Fruit fly (Drosophila melanogaster) whole organism, prepupa: ENCODE data around the gene RpS20.

Experiments used
- CG10631 ChIP-seq: fragments of 200-800 bp; sonication (Bioruptor generic); optimal IDR thresholded peaks from 2 replicates; lab custom pipeline; 2016; ENCODE audit warnings: missing biosample characterization, missing genetic modification characterization
- CG11762 ChIP-seq: fragments of 200-800 bp; sonication (Bioruptor generic); optimal IDR thresholded peaks from 3 replicates; lab custom pipeline; 2016; ENCODE audit warnings: missing biosample characterization, missing genetic modification characterization; ENCODE audit not compliant: insufficient read depth
- CG1621 ChIP-seq: fragments of 200-800 bp; sonication (Bioruptor generic); optimal IDR thresholded peaks from 3 replicates; lab custom pipeline; 2018; ENCODE audit warnings: missing biosample characterization, mild to moderate bottlenecking, missing genetic modification characterization
- CG16779 ChIP-seq: fragments of 200-800 bp; sonication (Bioruptor generic); optimal IDR thresholded peaks from 3 replicates; lab custom pipeline; 2017; ENCODE audit warnings: missing biosample characterization, mild to moderate bottlenecking, missing genetic modification characterization
- CG3032 ChIP-seq: fragments of 200-800 bp; optimal IDR thresholded peaks from 2 replicates; lab custom pipeline; 2019; ENCODE audit warnings: missing biosample characterization, mild to moderate bottlenecking, missing genetic modification characterization, moderate library complexity
- CG31627 ChIP-seq: fragments of 200-800 bp; sonication (Bioruptor generic); optimal IDR thresholded peaks from 3 replicates; lab custom pipeline; 2016; ENCODE audit warnings: missing biosample characterization, missing genetic modification characterization
- CG32006 ChIP-seq: fragments of 200-800 bp; sonication (Bioruptor generic); optimal IDR thresholded peaks from 3 replicates; lab custom pipeline; 2017; ENCODE audit warnings: missing biosample characterization, mild to moderate bottlenecking, missing genetic modification characterization
- CG34406 ChIP-seq: fragments of 200-800 bp; sonication (Bioruptor generic); optimal IDR thresholded peaks from 3 replicates; lab custom pipeline; 2016; ENCODE audit warnings: missing biosample characterization, missing genetic modification characterization
- CG3919 ChIP-seq: fragments of 200-800 bp; sonication (Bioruptor generic); optimal IDR thresholded peaks from 3 replicates; lab custom pipeline; 2016; ENCODE audit warnings: missing biosample characterization, missing genetic modification characterization
- CG4318 ChIP-seq: fragments of 200-800 bp; sonication (Bioruptor generic); optimal IDR thresholded peaks from 3 replicates; lab custom pipeline; 2017; ENCODE audit warnings: missing biosample characterization, mild to moderate bottlenecking, missing genetic modification characterization
- CG6163 ChIP-seq: fragments of 200-800 bp; sonication (Bioruptor generic); IDR thresholded peaks from 3 replicates; pipeline ENCODE4 v1.3.6; 2022; ENCODE audit warnings: missing biosample characterization, missing genetic modification characterization
- CG6276 ChIP-seq: fragments of 200-800 bp; sonication (Bioruptor generic); optimal IDR thresholded peaks from 2 replicates; lab custom pipeline; 2017; ENCODE audit warnings: missing biosample characterization, mild to moderate bottlenecking, missing genetic modification characterization
- CG6808 ChIP-seq: fragments of 200-800 bp; sonication (Bioruptor generic); optimal IDR thresholded peaks from 3 replicates; lab custom pipeline; 2017; ENCODE audit warnings: missing biosample characterization, missing genetic modification characterization, mild to moderate bottlenecking, moderate library complexity, missing genetic modification reagents
- CG8119 ChIP-seq: fragments of 200-800 bp; sonication (Bioruptor generic); IDR thresholded peaks from 3 replicates; pipeline ENCODE4 v1.3.6; 2022; ENCODE audit warnings: missing biosample characterization, missing genetic modification characterization
- CG8319 ChIP-seq: fragments of 200-800 bp; sonication (Bioruptor generic); optimal IDR thresholded peaks from 3 replicates; lab custom pipeline; 2016; ENCODE audit warnings: missing biosample characterization, missing genetic modification characterization
- CG8632 ChIP-seq: fragments of 200-800 bp; sonication (Bioruptor generic); optimal IDR thresholded peaks from 3 replicates; lab custom pipeline; 2016; ENCODE audit warnings: missing biosample characterization, missing genetic modification characterization
- CG9139 ChIP-seq: fragments of 200-800 bp; sonication (Bioruptor generic); optimal IDR thresholded peaks from 3 replicates; lab custom pipeline; 2017; ENCODE audit warnings: missing biosample characterization, mild to moderate bottlenecking, missing genetic modification characterization
- Eip78C ChIP-seq: fragments of 200-800 bp; sonication (Bioruptor generic); peaks from one replicate; lab custom pipeline; 2016; ENCODE audit warnings: missing biosample characterization, missing genetic modification characterization
- Ets21C ChIP-seq: fragments of 200-800 bp; sonication (Bioruptor generic); optimal IDR thresholded peaks from 3 replicates; lab custom pipeline; 2016; ENCODE audit warnings: missing biosample characterization, missing genetic modification characterization
- Ets96B ChIP-seq: fragments of 200-800 bp; optimal IDR thresholded peaks from 2 replicates; lab custom pipeline; 2019; ENCODE audit warnings: missing biosample characterization, mild to moderate bottlenecking, missing genetic modification characterization, moderate library complexity
- Hr38 ChIP-seq: sonication (Bioruptor generic); optimal IDR thresholded peaks from 2 replicates; lab custom pipeline; 2016; ENCODE audit warnings: missing biosample characterization, missing genetic modification characterization
- Lpt ChIP-seq: fragments of 200-800 bp; sonication (Bioruptor generic); optimal IDR thresholded peaks from 3 replicates; lab custom pipeline; 2016; ENCODE audit warnings: missing biosample characterization, missing genetic modification characterization
- OdsH ChIP-seq: fragments of 200-800 bp; sonication (Bioruptor generic); optimal IDR thresholded peaks from 3 replicates; lab custom pipeline; 2016; ENCODE audit warnings: missing biosample characterization, missing genetic modification characterization
- Smox ChIP-seq: fragments of 200-800 bp; sonication (Bioruptor generic); optimal IDR thresholded peaks from 3 replicates; lab custom pipeline; 2016; ENCODE audit warnings: missing biosample characterization, missing genetic modification characterization
- achi ChIP-seq: fragments of 200-800 bp; sonication (Bioruptor generic); optimal IDR thresholded peaks from 3 replicates; lab custom pipeline; 2016; ENCODE audit warnings: missing biosample characterization, missing genetic modification characterization
- cyc ChIP-seq: fragments of 200-800 bp; sonication (Bioruptor generic); optimal IDR thresholded peaks from 3 replicates; lab custom pipeline; 2016; ENCODE audit warnings: missing biosample characterization, missing genetic modification characterization
- dsx ChIP-seq: fragments of 200-800 bp; optimal IDR thresholded peaks from 3 replicates; lab custom pipeline; 2019; ENCODE audit warnings: missing biosample characterization, mild to moderate bottlenecking, missing genetic modification characterization, moderate library complexity; ENCODE audit not compliant: poor library complexity, severe bottlenecking
- eg ChIP-seq: fragments of 200-800 bp; sonication (Bioruptor generic); IDR thresholded peaks from 3 replicates; pipeline ENCODE4 v1.3.6; 2022; ENCODE audit warnings: missing biosample characterization, missing genetic modification characterization
- esn ChIP-seq: fragments of 200-800 bp; sonication (Bioruptor generic); optimal IDR thresholded peaks from 2 replicates; lab custom pipeline; 2016; ENCODE audit warnings: missing biosample characterization, mild to moderate bottlenecking, missing genetic modification characterization, moderate library complexity
- fd85E ChIP-seq: fragments of 200-800 bp; sonication (Bioruptor generic); optimal IDR thresholded peaks from 3 replicates; lab custom pipeline; 2016; ENCODE audit warnings: missing biosample characterization, missing genetic modification characterization
- fkh ChIP-seq: fragments of 200-800 bp; sonication (Bioruptor generic); optimal IDR thresholded peaks from 3 replicates; lab custom pipeline; 2017; ENCODE audit warnings: missing biosample characterization, mild to moderate bottlenecking, missing genetic modification characterization, moderate library complexity
- lz ChIP-seq: fragments of 200-800 bp; sonication (Bioruptor generic); optimal IDR thresholded peaks from 3 replicates; lab custom pipeline; 2016; ENCODE audit warnings: missing biosample characterization, missing genetic modification characterization
- net ChIP-seq: fragments of 200-800 bp; sonication (Bioruptor generic); optimal IDR thresholded peaks from 3 replicates; lab custom pipeline; 2016; ENCODE audit warnings: missing biosample characterization, missing genetic modification characterization
- pdm3 ChIP-seq: fragments of 200-800 bp; sonication (Bioruptor generic); optimal IDR thresholded peaks from 3 replicates; lab custom pipeline; 2016; ENCODE audit warnings: missing biosample characterization, missing genetic modification characterization
- salr ChIP-seq, 2 experiments: fragments of 200-800 bp; sonication (Bioruptor generic); optimal IDR thresholded peaks; 3 replicates each; lab custom pipeline; 2016 to 2018; ENCODE audit warnings: missing biosample characterization in 2 of 2, missing genetic modification characterization in 2 of 2, mild to moderate bottlenecking in 1 of 2

The RpS20 gene

DNA sequence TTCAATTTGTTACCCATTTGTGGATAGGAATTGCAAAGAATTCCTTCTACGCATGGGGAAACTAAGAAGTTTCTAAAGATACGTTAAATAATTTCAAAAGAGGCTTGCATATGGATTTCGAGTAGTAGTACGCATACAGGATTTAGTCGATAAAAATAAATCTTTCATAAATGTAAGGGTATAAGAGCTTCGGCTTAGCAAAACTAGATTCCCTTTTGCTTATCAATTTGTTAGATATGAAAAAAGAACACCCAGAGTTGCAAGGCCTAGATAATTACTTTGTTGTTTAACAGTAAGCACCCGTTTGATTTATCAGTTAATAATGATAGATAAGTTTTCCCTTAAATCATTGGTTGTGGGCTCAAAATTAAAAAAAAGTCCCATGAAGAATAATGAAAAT lies 23.5 kb downstream of the RpS20 start:
- no peak for TF ChIP-seq Hr38 (GFP tag; lab: Kevin White, UChicago)

DNA sequence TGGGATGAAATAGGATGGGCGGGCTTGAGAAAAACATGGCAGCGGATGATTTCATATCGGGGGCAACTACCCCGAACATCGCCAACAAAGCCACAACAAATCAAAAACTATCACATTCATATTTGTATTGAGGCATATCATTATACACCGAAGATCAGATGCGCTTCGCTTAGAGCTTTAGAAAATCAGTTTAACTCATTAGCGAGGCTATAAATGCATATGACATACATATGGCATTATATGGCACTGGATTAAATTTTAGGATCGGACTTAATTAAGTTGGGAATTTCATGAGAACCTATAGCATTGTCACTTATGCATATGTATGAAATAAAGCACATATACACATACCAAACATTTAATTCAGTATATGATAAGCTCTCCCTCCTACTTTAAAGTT lies 24.3 kb downstream of the RpS20 start:
- no peak for TF ChIP-seq Smox (GFP tag; lab: Kevin White, UChicago)
- TF ChIP-seq CG16779 (tag; lab: Kevin White, UChicago), result no peak
- no peak for TF ChIP-seq OdsH (GFP tag; lab: Kevin White, UChicago)
- TF ChIP-seq CG32006 (GFP tag; lab: Kevin White, UChicago), result no peak
- no peak for TF ChIP-seq CG6163
- no peak for TF ChIP-seq dsx
- TF ChIP-seq CG4318 (GFP tag; lab: Kevin White, UChicago), result no peak
- no peak for TF ChIP-seq achi (GFP tag; lab: Kevin White, UChicago)
- no peak for TF ChIP-seq CG11762 (GFP tag; lab: Kevin White, UChicago)
- no peak for TF ChIP-seq Hr38 (GFP tag; lab: Kevin White, UChicago)
- no peak for TF ChIP-seq CG8119 (GFP tag; lab: Robert Waterston, UW)
- TF ChIP-seq pdm3, result no peak

DNA sequence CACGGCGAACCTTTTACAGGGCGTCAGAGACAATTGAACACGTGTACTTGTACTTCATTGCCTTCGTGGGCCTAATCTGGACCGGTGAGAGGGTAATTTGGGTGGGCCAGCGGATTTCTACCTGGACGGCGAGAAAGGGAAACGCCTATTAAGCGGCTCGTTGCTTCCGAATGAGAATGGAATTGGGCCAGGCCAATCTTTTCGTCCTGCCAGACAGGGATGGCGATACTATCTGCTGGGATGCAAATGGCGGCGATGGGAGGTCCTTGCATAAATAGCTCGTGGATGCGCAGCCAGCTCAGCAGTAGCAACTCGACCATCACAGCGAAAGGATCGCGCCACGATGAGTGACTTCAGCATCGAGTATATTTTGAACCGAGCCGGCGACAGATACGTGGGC lies 24.8 kb downstream of the RpS20 start, which contains the start of gene CG15696:
TSS of gene CG15696 (plus strand) at position 301 of the 400 bp plus-strand sequence.
- TF ChIP-seq CG6808 (GFP tag; lab: Kevin White, UChicago), result no peak
- no peak for TF ChIP-seq lz (GFP tag; lab: Kevin White, UChicago)

DNA sequence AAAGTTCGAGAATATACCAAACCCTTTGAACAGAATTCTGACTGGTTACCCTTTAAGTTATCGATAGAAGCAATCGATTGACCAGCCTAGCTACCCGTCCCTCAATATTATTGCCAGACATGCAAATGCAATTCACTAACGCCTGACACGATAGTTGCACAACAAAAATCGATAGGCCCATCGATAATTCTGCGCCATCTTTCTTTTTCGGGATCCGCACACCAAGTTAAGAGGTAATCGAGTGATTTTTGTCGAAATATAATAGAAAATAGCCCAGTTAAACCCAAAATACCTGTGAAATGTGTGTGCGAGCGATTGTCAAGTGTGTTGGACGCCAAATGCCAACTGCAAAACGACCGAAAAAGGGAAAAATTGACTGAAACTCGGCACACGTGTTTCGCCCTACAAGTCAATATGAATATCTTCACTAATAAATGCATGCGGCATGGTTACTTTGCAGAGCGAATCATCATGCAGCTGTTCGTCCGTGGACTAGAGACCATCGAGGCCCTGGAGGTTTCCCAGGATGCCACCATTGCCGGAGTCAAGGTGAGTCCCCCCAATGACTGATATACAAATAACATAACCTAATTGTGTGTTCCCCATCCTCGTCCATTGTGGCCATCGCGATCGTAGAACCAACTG lies 28.5 kb downstream of the RpS20 start, which contains the start of gene RpS30:
TSS of gene RpS30 (plus strand) at position 122 of the 645 bp plus-strand sequence.
- TF ChIP-seq CG31627 (GFP tag; lab: Kevin White, UChicago), result peak; percentile 11
- no peak for TF ChIP-seq CG8319 (GFP tag; lab: Kevin White, UChicago)
- TF ChIP-seq Ets96B (tag; lab: Kevin White, UChicago), result no peak
- TF ChIP-seq CG32006 (GFP tag; lab: Kevin White, UChicago), result no peak
- no peak for TF ChIP-seq achi (GFP tag; lab: Kevin White, UChicago)
- no peak for TF ChIP-seq cyc (GFP tag; lab: Kevin White, UChicago)
- no peak for TF ChIP-seq Lpt
- no peak for TF ChIP-seq CG16779 (tag; lab: Kevin White, UChicago)
- TF ChIP-seq CG1621 (tag; lab: Kevin White, UChicago), result no peak
- TF ChIP-seq CG9139 (GFP tag; lab: Kevin White, UChicago), result no peak
- peak; percentile 44 for TF ChIP-seq lz (GFP tag; lab: Kevin White, UChicago)
- TF ChIP-seq CG10631 (GFP tag; lab: Kevin White, UChicago), result no peak
- TF ChIP-seq CG3919, result no peak
- TF ChIP-seq eg (GFP tag; lab: Robert Waterston, UW), result no peak
- no peak for TF ChIP-seq CG11762 (GFP tag; lab: Kevin White, UChicago)
- peak; percentile 18 for TF ChIP-seq Eip78C (GFP tag; lab: Kevin White, UChicago)
- no peak for TF ChIP-seq CG8632 (GFP tag; lab: Kevin White, UChicago)
- TF ChIP-seq net, result no peak
- TF ChIP-seq CG6276 (GFP tag; lab: Kevin White, UChicago), result no peak
- TF ChIP-seq fkh (GFP tag; lab: Kevin White, UChicago), result no peak
- peak; percentile 0 for TF ChIP-seq Smox (GFP tag; lab: Kevin White, UChicago)
- peak; percentile 30 for TF ChIP-seq CG3032 (tag; lab: Kevin White, UChicago)
- TF ChIP-seq esn (GFP tag; lab: Kevin White, UChicago), result peak; percentile 43

DNA sequence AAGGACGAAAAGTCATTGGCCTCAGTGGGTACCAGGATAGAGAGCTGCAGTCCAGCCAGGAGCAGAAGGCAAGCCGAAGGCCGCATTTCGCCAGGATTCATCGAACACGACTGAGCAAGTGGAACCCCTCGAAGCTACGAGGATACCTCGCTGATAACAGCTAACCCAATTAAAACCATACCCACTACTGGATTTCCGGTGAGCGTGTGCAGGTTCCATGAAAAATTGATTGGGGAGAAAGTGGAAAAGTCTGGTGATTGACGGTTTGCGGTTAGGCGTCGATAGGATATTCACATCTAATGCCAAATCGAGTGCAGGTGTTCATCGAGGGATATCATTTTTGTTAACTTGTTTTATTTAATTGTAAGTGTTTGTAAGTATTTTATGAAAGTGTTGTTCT lies 37.9 kb downstream of the RpS20 start, which contains the start of gene Ir93a:
TSS of gene Ir93a (minus strand) at position 101 of the 400 bp plus-strand sequence.
- TF ChIP-seq CG34406 (GFP tag; lab: Kevin White, UChicago) (no peak), Ets21C (GFP tag; lab: Kevin White, UChicago) (no peak), CG1621 (tag; lab: Kevin White, UChicago) (no peak), CG8119 (GFP tag; lab: Robert Waterston, UW) (no peak), salr (GFP tag; optimal IDR thresholded peaks at IDR 0.05; lab: Kevin White, UChicago) (no peak), fkh (GFP tag; lab: Kevin White, UChicago) (no peak), fd85E (no peak), CG8319 (GFP tag; lab: Kevin White, UChicago) (no peak), CG9139 (GFP tag; lab: Kevin White, UChicago) (no peak)
- TF ChIP-seq, all 60 proteins: peak for 0
